Worm (Caenorhabditis elegans): Measurements from ENCODE around the gene srh-149.

DNA sequence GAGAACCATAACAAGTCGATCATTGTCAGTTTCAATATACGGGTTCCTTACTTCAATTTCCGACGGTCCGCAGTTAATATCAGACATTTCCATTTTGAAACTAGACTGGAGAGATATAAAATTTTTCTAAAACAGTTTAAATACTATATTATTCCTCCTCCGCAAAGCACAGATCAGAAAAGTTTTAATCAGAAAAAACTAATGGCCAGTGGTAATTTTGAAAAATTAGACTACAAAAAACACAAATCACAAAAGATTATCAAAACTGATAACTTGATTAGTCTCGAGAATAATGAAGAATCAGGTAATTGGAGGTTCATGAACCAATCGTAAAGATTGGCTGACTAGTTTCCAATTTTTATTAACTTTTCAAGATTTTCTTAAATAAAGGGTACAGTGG, 45.0 kb upstream of the srh-149 start, which contains the start of gene T06C12.9:
- TF ChIP-seq snpc-4 (tag; optimal IDR thresholded peaks at IDR 0.05) (no peak), nhr-237 (tag; optimal IDR thresholded peaks at IDR 0.05) (no peak), lin-13 (GFP tag; optimal IDR thresholded peaks at IDR 0.05) (no peak), lsy-2 (tag; optimal IDR thresholded peaks at IDR 0.05) (no peak), skn-1 (tag; optimal IDR thresholded peaks at IDR 0.05) (no peak), dmd-4 (tag; optimal IDR thresholded peaks at IDR 0.05) (no peak), nhr-77 (tag; optimal IDR thresholded peaks at IDR 0.05) (no peak), egl-27 (tag; optimal IDR thresholded peaks at IDR 0.05) (no peak), alr-1 (tag; optimal IDR thresholded peaks at IDR 0.05) (no peak)

All from whole organism, L2 larva.